Fruit fly (Drosophila melanogaster) whole organism, embryonic: ENCODE data around the gene lbl.

Source experiments
- CG10321 ChIP-seq: fragments of 200-800 bp; sonication (Bioruptor generic); IDR thresholded peaks from 2 replicates; pipeline ENCODE4 v1.3.6; 2022; ENCODE audit warnings: missing biosample characterization, missing genetic modification characterization
- CG10979 ChIP-seq: fragments of 200-800 bp; sonication (Bioruptor generic); optimal IDR thresholded peaks from 2 replicates; lab custom pipeline; 2018; ENCODE audit warnings: missing biosample characterization, mild to moderate bottlenecking, missing genetic modification characterization, moderate library complexity
- CG11093 ChIP-seq: fragments of 200-800 bp; sonication (Bioruptor generic); IDR thresholded peaks from 3 replicates; pipeline ENCODE4 v1.3.6; 2022; ENCODE audit warnings: missing biosample characterization, missing genetic modification characterization
- CG11456 ChIP-seq: fragments of 200-800 bp; sonication (Bioruptor generic); IDR thresholded peaks from 3 replicates; pipeline ENCODE4 v1.3.6; 2022; ENCODE audit warnings: missing biosample characterization, missing genetic modification characterization
- CG11696 ChIP-seq: fragments of 200-800 bp; sonication (Bioruptor generic); IDR thresholded peaks from 2 replicates; pipeline ENCODE4 v1.3.6; 2022; ENCODE audit warnings: missing biosample characterization, missing genetic modification characterization
- CG12219 ChIP-seq: fragments of 200-800 bp; sonication (Bioruptor generic); optimal IDR thresholded peaks from 3 replicates; lab custom pipeline; 2018; ENCODE audit warnings: missing biosample characterization, mild to moderate bottlenecking, missing genetic modification characterization
- CG12299 ChIP-seq: fragments of 200-800 bp; sonication (Bioruptor generic); optimal IDR thresholded peaks from 2 replicates; lab custom pipeline; 2018; ENCODE audit warnings: missing biosample characterization, mild to moderate bottlenecking, missing genetic modification characterization
- CG13287 ChIP-seq: fragments of 200-800 bp; sonication (Bioruptor generic); IDR thresholded peaks from 2 replicates; pipeline ENCODE4 v1.3.6; 2022; ENCODE audit warnings: missing biosample characterization, missing genetic modification characterization; ENCODE audit not compliant: partially characterized antibody
- CG15514 ChIP-seq: fragments of 200-800 bp; sonication (Bioruptor generic); optimal IDR thresholded peaks from 3 replicates; lab custom pipeline; 2017; ENCODE audit warnings: missing biosample characterization, missing genetic modification characterization, mild to moderate bottlenecking, moderate library complexity, missing genetic modification reagents
- CG1603 ChIP-seq: fragments of 200-800 bp; sonication (Bioruptor generic); optimal IDR thresholded peaks from 2 replicates; lab custom pipeline; 2019; ENCODE audit warnings: missing biosample characterization, mild to moderate bottlenecking, missing genetic modification characterization, moderate library complexity
- CG17186 ChIP-seq: fragments of 200-800 bp; sonication (Bioruptor generic); optimal IDR thresholded peaks from 3 replicates; lab custom pipeline; 2017; ENCODE audit warnings: missing biosample characterization, missing genetic modification reagents, missing genetic modification characterization
- CG1832 ChIP-seq: fragments of 200-800 bp; sonication (Bioruptor generic); optimal IDR thresholded peaks from 2 replicates; lab custom pipeline; 2017; ENCODE audit warnings: missing biosample characterization, mild to moderate bottlenecking, missing genetic modification characterization, inconsistent platforms
- CG3065 ChIP-seq: fragments of 200-800 bp; sonication (Bioruptor generic); optimal IDR thresholded peaks from 2 replicates; lab custom pipeline; 2016; ENCODE audit warnings: missing biosample characterization, missing genetic modification characterization
- CG32772 ChIP-seq: fragments of 200-800 bp; sonication (Bioruptor generic); IDR thresholded peaks from 2 replicates; pipeline ENCODE4 v1.3.6; 2022; ENCODE audit warnings: missing biosample characterization, missing genetic modification characterization
- CG3838 ChIP-seq: fragments of 200-800 bp; sonication (Bioruptor generic); optimal IDR thresholded peaks from 3 replicates; lab custom pipeline; 2016; ENCODE audit warnings: missing biosample characterization, missing genetic modification characterization
- CG6175 ChIP-seq: fragments of 200-800 bp; sonication (Bioruptor generic); IDR thresholded peaks from 3 replicates; pipeline ENCODE4 v1.3.6; 2022; ENCODE audit warnings: missing biosample characterization, missing genetic modification characterization
- CG6689 ChIP-seq: fragments of 200-800 bp; sonication (Bioruptor generic); IDR thresholded peaks from 2 replicates; pipeline ENCODE4 v1.3.6; 2022; ENCODE audit warnings: missing biosample characterization, missing genetic modification characterization
- CG9817 ChIP-seq: fragments of 200-800 bp; sonication (Bioruptor generic); optimal IDR thresholded peaks from 2 replicates; lab custom pipeline; 2018; ENCODE audit warnings: missing biosample characterization, mild to moderate bottlenecking, missing genetic modification characterization, moderate library complexity
- Deaf1 ChIP-seq: fragments of 200-800 bp; optimal IDR thresholded peaks from 3 replicates; lab custom pipeline; 2019; ENCODE audit warnings: missing biosample characterization, mild to moderate bottlenecking, missing genetic modification characterization, moderate library complexity
- Dref ChIP-seq: fragments of 200-800 bp; sonication (Bioruptor generic); IDR thresholded peaks from 2 replicates; pipeline ENCODE4 v1.3.6; 2022; ENCODE audit warnings: missing biosample characterization, missing genetic modification characterization
- Eip74EF ChIP-seq, 2 experiments: fragments of 200-800 bp in 1 of 2; fragments of >200 bp in 1 of 2; sonication (Bioruptor generic) in 1 of 2; optimal IDR thresholded peaks; 2 replicates each; lab custom pipeline; 2017 to 2019; ENCODE audit warnings: missing biosample characterization in 2 of 2, missing genetic modification characterization in 2 of 2, mild to moderate bottlenecking in 1 of 2, moderate library complexity in 1 of 2
- Fer1 ChIP-seq: fragments of 200-800 bp; sonication (Bioruptor generic); optimal IDR thresholded peaks from 2 replicates; lab custom pipeline; 2017; ENCODE audit warnings: missing biosample characterization, mild to moderate bottlenecking, missing genetic modification characterization
- Hand ChIP-seq: fragments of 200-800 bp; sonication (Bioruptor generic); optimal IDR thresholded peaks from 2 replicates; lab custom pipeline; 2017; ENCODE audit warnings: mild to moderate bottlenecking, missing biosample characterization, missing genetic modification reagents, missing genetic modification characterization
- Hsf ChIP-seq: fragments of 200-800 bp; sonication (Bioruptor generic); optimal IDR thresholded peaks from 3 replicates; lab custom pipeline; 2016; ENCODE audit warnings: missing biosample characterization, missing genetic modification characterization
- PHDP ChIP-seq: fragments of 200-800 bp; sonication (Bioruptor generic); optimal IDR thresholded peaks from 3 replicates; lab custom pipeline; 2018; ENCODE audit warnings: missing biosample characterization, mild to moderate bottlenecking, missing genetic modification characterization, moderate library complexity
- Tbp ChIP-seq: fragments of >200 bp; optimal IDR thresholded peaks from 2 replicates; lab custom pipeline; 2018; ENCODE audit warnings: missing biosample characterization, missing genetic modification characterization
- Usf ChIP-seq: fragments of 200-800 bp; sonication (Bioruptor generic); optimal IDR thresholded peaks from 2 replicates; lab custom pipeline; 2017; ENCODE audit warnings: missing genotype, missing biosample characterization, missing genetic modification characterization
- ap ChIP-seq: fragments of 200-800 bp; sonication (Bioruptor generic); IDR thresholded peaks from 2 replicates; pipeline ENCODE4 v1.3.6; 2022; ENCODE audit warnings: missing biosample characterization, missing genetic modification characterization
- ase ChIP-seq: fragments of 200-800 bp; sonication (Bioruptor generic); IDR thresholded peaks from 3 replicates; pipeline ENCODE4 v1.3.6; 2022; ENCODE audit warnings: missing biosample characterization, missing genetic modification characterization
- ato ChIP-seq: fragments of 200-800 bp; sonication (Bioruptor generic); IDR thresholded peaks from 2 replicates; pipeline ENCODE4 v1.3.6; 2022; ENCODE audit warnings: missing biosample characterization, missing genetic modification characterization; ENCODE audit not compliant: partially characterized antibody
- chif ChIP-seq, 2 experiments: fragments of 200-800 bp; sonication (Bioruptor generic); optimal IDR thresholded peaks; 3 replicates each; lab custom pipeline; 2016; ENCODE audit warnings: missing biosample characterization in 2 of 2, missing genetic modification characterization in 2 of 2
- dan ChIP-seq: fragments of 200-800 bp; sonication (Bioruptor generic); IDR thresholded peaks from 2 replicates; pipeline ENCODE4 v1.3.6; 2022; ENCODE audit warnings: missing biosample characterization, missing genetic modification characterization
- esg ChIP-seq: fragments of 200-800 bp; sonication (Bioruptor generic); conservative IDR thresholded peaks from 2 replicates; pipeline ENCODE4 v1.3.6; 2022; ENCODE audit warnings: missing biosample characterization, missing genetic modification characterization
- hb ChIP-seq: fragments of 200-800 bp; sonication (Bioruptor generic); IDR thresholded peaks from 3 replicates; pipeline ENCODE4 v1.3.6; 2022; ENCODE audit warnings: missing biosample characterization, missing genetic modification characterization; ENCODE audit not compliant: partially characterized antibody
- jigr1 ChIP-seq: fragments of 200-800 bp; sonication (Bioruptor generic); IDR thresholded peaks from 3 replicates; pipeline ENCODE4 v1.3.6; 2022; ENCODE audit warnings: missing biosample characterization, missing genetic modification characterization
- lmd ChIP-seq: fragments of 200-800 bp; sonication (Bioruptor generic); IDR thresholded peaks from 2 replicates; pipeline ENCODE4 v1.3.6; 2022; ENCODE audit warnings: missing biosample characterization, missing genetic modification characterization
- lov ChIP-seq, 2 experiments: fragments of 200-800 bp in 1 of 2; fragments of >200 bp in 1 of 2; sonication (Bioruptor generic) in 1 of 2; IDR thresholded peaks in 1 of 2; optimal IDR thresholded peaks in 1 of 2; 2 replicates in 1 of 2; 3 replicates in 1 of 2; pipeline versions ENCODE4 v1.3.6 to Lab custom; 2017 to 2022; ENCODE audit warnings: missing biosample characterization in 1 of 2, missing genetic modification characterization in 1 of 2
- mirr ChIP-seq: fragments of 200-800 bp; sonication (Bioruptor generic); optimal IDR thresholded peaks from 3 replicates; lab custom pipeline; 2018; ENCODE audit warnings: missing biosample characterization, mild to moderate bottlenecking, missing genetic modification characterization
- mld ChIP-seq: fragments of 200-800 bp; sonication (Bioruptor generic); IDR thresholded peaks from 3 replicates; pipeline ENCODE4 v1.3.6; 2022; ENCODE audit warnings: missing biosample characterization, missing genetic modification characterization; ENCODE audit not compliant: partially characterized antibody
- peb ChIP-seq: fragments of 200-800 bp; sonication (Bioruptor generic); IDR thresholded peaks from 2 replicates; pipeline ENCODE4 v1.3.6; 2022; ENCODE audit warnings: missing biosample characterization, missing genetic modification characterization
- pho ChIP-seq: fragments of 200-800 bp; sonication (Bioruptor generic); optimal IDR thresholded peaks from 2 replicates; lab custom pipeline; 2016; ENCODE audit warnings: missing biosample characterization, missing genetic modification characterization
- sens ChIP-seq: fragments of 200-800 bp; sonication (Bioruptor generic); peaks from one replicate; lab custom pipeline; 2016; ENCODE audit warnings: missing biosample characterization, missing genetic modification characterization
- sob ChIP-seq: fragments of 200-800 bp; sonication (Bioruptor generic); IDR thresholded peaks from 2 replicates; pipeline ENCODE4 v1.3.6; 2022; ENCODE audit warnings: missing biosample characterization, missing genetic modification characterization
- tin ChIP-seq: fragments of 200-800 bp; sonication (Bioruptor generic); optimal IDR thresholded peaks from 3 replicates; lab custom pipeline; 2016; ENCODE audit warnings: missing biosample characterization, missing genetic modification characterization
- unc-4 ChIP-seq: fragments of 200-800 bp; sonication (Bioruptor generic); IDR thresholded peaks from 2 replicates; pipeline ENCODE4 v1.3.6; 2022; ENCODE audit warnings: missing biosample characterization, missing genetic modification characterization; ENCODE audit not compliant: partially characterized antibody
- zen2 ChIP-seq: fragments of 200-800 bp; sonication (Bioruptor generic); IDR thresholded peaks from 3 replicates; pipeline ENCODE4 v1.3.6; 2022; ENCODE audit warnings: missing biosample characterization, missing genetic modification characterization; ENCODE audit not compliant: partially characterized antibody
- zfh1 ChIP-seq: fragments of 200-800 bp; sonication (Bioruptor generic); IDR thresholded peaks from 3 replicates; pipeline ENCODE4 v1.3.6; 2022; ENCODE audit warnings: missing biosample characterization, missing genetic modification characterization

lbl gene

DNA sequence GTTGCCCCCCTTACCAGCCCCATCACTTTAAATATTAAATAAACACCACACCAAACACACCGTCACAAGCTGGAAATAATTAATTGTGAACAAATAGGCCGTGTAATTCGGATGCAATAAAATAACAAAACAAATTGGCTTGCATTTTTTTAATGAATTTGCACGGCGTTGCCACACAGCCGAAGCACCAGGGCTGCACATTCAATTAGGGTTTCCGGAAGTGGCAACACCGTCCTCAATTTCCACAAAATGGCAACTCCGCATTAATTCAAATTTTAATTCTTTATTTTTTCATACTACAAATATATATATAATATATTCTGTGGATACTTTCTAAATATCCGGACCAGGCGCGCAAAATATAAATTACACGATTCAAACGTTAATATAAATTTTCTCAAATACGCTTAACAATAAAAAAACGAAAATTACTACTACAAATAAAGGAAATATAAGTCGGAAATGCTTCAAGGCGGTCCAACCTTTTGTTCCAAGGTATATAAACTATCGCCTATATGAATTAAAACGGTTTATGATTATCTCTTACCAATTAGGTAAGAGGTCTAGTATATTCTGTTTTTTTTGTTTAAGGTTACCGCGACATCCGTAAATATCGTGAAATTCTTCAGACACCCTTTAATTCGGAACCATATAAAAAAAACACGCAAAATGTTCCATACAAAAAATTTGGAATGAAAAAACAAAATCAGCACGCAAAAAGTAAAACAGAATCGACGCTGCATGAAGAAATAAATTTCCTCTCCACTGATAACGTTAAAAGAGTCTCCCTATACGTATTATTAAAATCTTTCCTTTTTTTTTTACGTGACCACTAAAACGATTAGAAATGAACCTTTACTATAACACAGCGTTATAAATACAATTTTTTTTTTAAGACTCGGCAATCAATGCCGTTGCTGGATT, 60.3 kb downstream of the lbl start (continued):
- no peak for TF ChIP-seq pho
- peak; percentile 75 for TF ChIP-seq CG15514 (GFP tag; lab: Kevin White, UChicago)
- TF ChIP-seq, all 482 proteins: peak for 155

DNA sequence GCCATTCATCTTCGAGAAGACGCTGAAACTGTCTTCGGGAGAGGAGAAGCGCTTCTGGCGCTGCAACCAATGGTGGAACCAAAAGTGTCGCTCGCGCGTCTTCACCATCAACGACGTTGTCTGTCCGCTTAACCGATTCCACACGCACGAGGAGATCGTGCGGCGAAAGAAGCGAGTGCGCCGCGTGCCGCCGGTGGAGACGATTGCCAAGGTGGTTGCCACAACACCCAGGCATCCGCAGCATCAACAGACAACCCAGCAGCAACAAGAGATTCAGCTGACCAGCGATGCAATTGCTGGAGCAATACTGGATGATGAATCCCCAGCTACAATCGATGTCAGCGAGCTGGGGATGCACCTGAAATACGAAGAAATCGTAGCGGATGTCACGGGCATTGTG, 65.5 kb downstream of the lbl start:
- TF ChIP-seq unc-4 (GFP tag; lab: Robert Waterston, UW): no peak
- no peak for TF ChIP-seq sob (GFP tag; lab: Robert Waterston, UW)
- no peak for TF ChIP-seq PHDP (tag; lab: Kevin White, UChicago)
- no peak for TF ChIP-seq chif (GFP tag; optimal IDR thresholded peaks at IDR 0.05; lab: Kevin White, UChicago)
- 0 out of 3 replicates have a peak, but pooled peaks have one; percentile 30 for TF ChIP-seq zfh1
- no peak for TF ChIP-seq lov (optimal IDR thresholded peaks at IDR 0.05; lab: Kevin White, UChicago)
- TF ChIP-seq lov (GFP tag; IDR thresholded peaks at IDR 0.05; lab: Robert Waterston, UW): 0 out of 3 replicates have a peak, but pooled peaks have one; percentile 43
- TF ChIP-seq CG6175 (GFP tag; lab: Robert Waterston, UW): no peak
- TF ChIP-seq CG1603 (tag; lab: Kevin White, UChicago): no peak
- TF ChIP-seq CG17186 (GFP tag; lab: Kevin White, UChicago): no peak
- peak; percentile 69; the same call in 2 of the 3 replicates for TF ChIP-seq CG11093 (GFP tag; lab: Robert Waterston, UW)
- no peak for TF ChIP-seq esg (GFP tag; lab: Robert Waterston, UW)
- 0 out of 3 replicates have a peak, but pooled peaks have one; percentile 6 for TF ChIP-seq ase (GFP tag; lab: Robert Waterston, UW)
- 0 out of 2 replicates have a peak, but pooled peaks have one; percentile 13 for TF ChIP-seq dan (GFP tag; lab: Robert Waterston, UW)
- TF ChIP-seq CG12219 (GFP tag; lab: Kevin White, UChicago): no peak
- no peak for TF ChIP-seq CG3065 (GFP tag; lab: Kevin White, UChicago)
- TF ChIP-seq Fer1: no peak
- no peak for TF ChIP-seq mirr
- no peak for TF ChIP-seq sens (GFP tag; lab: Kevin White, UChicago)
- TF ChIP-seq lmd: peak; percentile 18; the same call in 1 of the 2 replicates
- no peak for TF ChIP-seq CG13287
- 0 out of 3 replicates have a peak, but pooled peaks have one; percentile 40 for TF ChIP-seq mld
- TF ChIP-seq Usf (GFP tag; lab: Kevin White, UChicago): no peak
- TF ChIP-seq Hand (GFP tag; lab: Kevin White, UChicago): no peak
- no peak for TF ChIP-seq CG1832
- TF ChIP-seq hb (GFP tag; lab: Robert Waterston, UW): 0 out of 3 replicates have a peak, but pooled peaks have one; percentile 26
- TF ChIP-seq CG11456: peak; percentile 66; the same call in 2 of the 3 replicates
- TF ChIP-seq peb: peak; percentile 9; the same call in 1 of the 2 replicates
- TF ChIP-seq Tbp (GFP tag; lab: Kevin White, UChicago): no peak
- 0 out of 2 replicates have a peak, but pooled peaks have one; percentile 29 for TF ChIP-seq Dref (GFP tag; lab: Robert Waterston, UW)
- TF ChIP-seq CG3838: no peak
- 0 out of 2 replicates have a peak, but pooled peaks have one; percentile 7 for TF ChIP-seq CG32772 (GFP tag; lab: Robert Waterston, UW)
- TF ChIP-seq ato (GFP tag; lab: Robert Waterston, UW): peak; percentile 65
- TF ChIP-seq, all 482 proteins: peak for 13

DNA sequence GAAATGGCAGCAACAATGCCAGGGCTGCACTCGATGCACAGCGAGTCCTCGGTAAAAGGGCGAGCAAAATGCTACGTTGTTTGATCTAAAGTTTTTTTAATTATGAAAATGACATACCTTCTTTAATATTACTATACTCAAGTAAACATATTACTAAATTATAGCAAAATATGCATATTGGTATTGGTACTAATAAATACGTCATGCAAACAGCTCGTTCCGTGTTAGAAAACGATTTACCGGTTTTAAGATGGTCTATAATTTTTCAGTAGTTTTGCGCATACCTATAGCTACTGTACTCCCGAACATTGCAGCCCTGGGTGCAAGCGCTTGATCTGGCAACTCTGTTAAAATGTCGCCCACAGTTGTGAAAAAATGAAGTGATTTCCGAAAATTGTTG, 68.7 kb downstream of the lbl start:
- TF ChIP-seq Deaf1 (tag; lab: Kevin White, UChicago) (no peak), CG9817 (tag; lab: Kevin White, UChicago) (peak; percentile 98), CG10979 (peak; percentile 86), zen2 (GFP tag; lab: Robert Waterston, UW) (no peak), Eip74EF (GFP tag; optimal IDR thresholded peaks at IDR 0.05; lab: Kevin White, UChicago) (no peak), CG12299 (tag; lab: Kevin White, UChicago) (peak; percentile 95), tin (GFP tag; lab: Kevin White, UChicago) (peak; percentile 97), CG6689 (peak; percentile 94), jigr1 (GFP tag; lab: Robert Waterston, UW) (peak; percentile 91), CG11696 (GFP tag; lab: Robert Waterston, UW) (peak; percentile 74), ap (GFP tag; lab: Robert Waterston, UW) (peak; percentile 87), CG10321 (GFP tag; lab: Robert Waterston, UW) (peak; percentile 71), Hsf (peak; percentile 98)
